Worm (Caenorhabditis elegans) whole organism, L2 larva: Measurements from ENCODE around the gene F15D4.2.

ENCODE experiments used
- F13H6.1 ChIP-seq: sonication (generic microtip); optimal IDR thresholded peaks from 2 replicates; lab custom pipeline; 2016; ENCODE audit warnings: missing genetic modification characterization, missing compliant biosample characterization
- R02D3.7 ChIP-seq: fragments of 150-350 bp; optimal IDR thresholded peaks from 2 replicates; lab custom pipeline; 2014; ENCODE audit warnings: missing biosample characterization, missing genetic modification characterization
- Y55F3AM.14 ChIP-seq: fragments of 200-800 bp; sonication (Bioruptor generic); optimal IDR thresholded peaks from 2 replicates; lab custom pipeline; 2018; ENCODE audit warnings: mild to moderate bottlenecking, missing genetic modification characterization, missing compliant biosample characterization
- alr-1 ChIP-seq: fragments of 150-350 bp; optimal IDR thresholded peaks from 2 replicates; lab custom pipeline; 2014; ENCODE audit warnings: missing biosample characterization, missing genetic modification characterization
- aly-2 ChIP-seq: fragments of 150-350 bp; optimal IDR thresholded peaks from 2 replicates; lab custom pipeline; 2014; ENCODE audit warnings: missing biosample characterization, missing genetic modification characterization
- ama-1 ChIP-seq: fragments of 150-350 bp; optimal IDR thresholded peaks from 2 replicates; lab custom pipeline; 2018; ENCODE audit warnings: inconsistent platforms
- blmp-1 ChIP-seq: sonication (generic microtip); optimal IDR thresholded peaks from 2 replicates; lab custom pipeline; 2017; ENCODE audit warnings: missing genetic modification characterization, mild to moderate bottlenecking, missing compliant biosample characterization, antibody characterized with exemption, moderate library complexity; ENCODE audit not compliant: insufficient read depth
- ceh-16 ChIP-seq: fragments of 150-350 bp; optimal IDR thresholded peaks from 2 replicates; lab custom pipeline; 2014; ENCODE audit warnings: missing biosample characterization, missing genetic modification characterization
- crh-2 ChIP-seq: sonication (generic microtip); optimal IDR thresholded peaks from 2 replicates; lab custom pipeline; 2017; ENCODE audit warnings: missing biosample characterization, missing genetic modification characterization
- egl-27 ChIP-seq: sonication (generic microtip); optimal IDR thresholded peaks from 3 replicates; lab custom pipeline; 2017; ENCODE audit warnings: missing biosample characterization, missing genetic modification reagents, missing genetic modification characterization
- elt-1 ChIP-seq: fragments of 150-350 bp; optimal IDR thresholded peaks from 2 replicates; lab custom pipeline; 2014; ENCODE audit warnings: missing biosample characterization, missing genetic modification characterization
- elt-3 ChIP-seq: sonication (generic microtip); optimal IDR thresholded peaks from 2 replicates; lab custom pipeline; 2017; ENCODE audit warnings: missing biosample characterization, missing genetic modification characterization
- fos-1 ChIP-seq: fragments of 150-350 bp; optimal IDR thresholded peaks from 2 replicates; lab custom pipeline; 2014; ENCODE audit warnings: missing biosample characterization, missing genetic modification characterization
- gmeb-1 ChIP-seq: fragments of 150-350 bp; optimal IDR thresholded peaks from 2 replicates; lab custom pipeline; 2014; ENCODE audit warnings: missing biosample characterization, missing genetic modification characterization
- lin-11 ChIP-seq: fragments of 150-350 bp; sonication (generic microtip); optimal IDR thresholded peaks from 2 replicates; lab custom pipeline; 2014; ENCODE audit warnings: missing biosample characterization, missing genetic modification characterization, inconsistent platforms, mixed read lengths
- lin-13 ChIP-seq: fragments of 150-350 bp; optimal IDR thresholded peaks from 2 replicates; lab custom pipeline; 2014; ENCODE audit warnings: missing biosample characterization, missing genetic modification reagents, missing genetic modification characterization
- mab-5 ChIP-seq: fragments of 150-350 bp; optimal IDR thresholded peaks from 2 replicates; lab custom pipeline; 2014; ENCODE audit warnings: missing biosample characterization, missing genetic modification characterization
- mbf-1 ChIP-seq: sonication (generic microtip); optimal IDR thresholded peaks from 2 replicates; lab custom pipeline; 2017; ENCODE audit warnings: missing biosample characterization, missing genetic modification characterization
- mdl-1 ChIP-seq, 2 experiments: fragments of 150-350 bp in 1 of 2; sonication (generic microtip) in 1 of 2; optimal IDR thresholded peaks; 2 replicates each; lab custom pipeline; 2017; ENCODE audit warnings: missing biosample characterization in 2 of 2, missing genetic modification characterization in 2 of 2
- nhr-10 ChIP-seq: sonication (generic microtip); optimal IDR thresholded peaks from 2 replicates; lab custom pipeline; 2017; ENCODE audit warnings: missing biosample characterization, missing genetic modification characterization
- nhr-11 ChIP-seq: fragments of 150-350 bp; optimal IDR thresholded peaks from 2 replicates; lab custom pipeline; 2014; ENCODE audit warnings: missing biosample characterization, missing genetic modification characterization
- nhr-12 ChIP-seq: fragments of 150-350 bp; optimal IDR thresholded peaks from 2 replicates; lab custom pipeline; 2014; ENCODE audit warnings: missing biosample characterization, missing genetic modification characterization
- nhr-21 ChIP-seq: fragments of 150-350 bp; optimal IDR thresholded peaks from 2 replicates; lab custom pipeline; 2014; ENCODE audit warnings: missing biosample characterization, missing genetic modification characterization
- nhr-25 ChIP-seq: fragments of 150-350 bp; sonication (generic microtip); optimal IDR thresholded peaks from 3 replicates; lab custom pipeline; 2014; ENCODE audit warnings: missing biosample characterization, missing genetic modification characterization
- nhr-6 ChIP-seq: fragments of 150-350 bp; optimal IDR thresholded peaks from 2 replicates; lab custom pipeline; 2014; ENCODE audit warnings: missing biosample characterization, missing genetic modification characterization
- nhr-77 ChIP-seq: fragments of 150-350 bp; optimal IDR thresholded peaks from 2 replicates; lab custom pipeline; 2014; ENCODE audit warnings: missing biosample characterization, missing genetic modification characterization
- peb-1 ChIP-seq: fragments of 150-350 bp; optimal IDR thresholded peaks from 2 replicates; lab custom pipeline; 2014; ENCODE audit warnings: missing biosample characterization, missing genetic modification characterization
- sem-4 ChIP-seq: fragments of 150-350 bp; optimal IDR thresholded peaks from 2 replicates; lab custom pipeline; 2014; ENCODE audit warnings: missing biosample characterization, missing genetic modification reagents, missing genetic modification characterization
- skn-1 ChIP-seq: sonication (generic microtip); optimal IDR thresholded peaks from 2 replicates; lab custom pipeline; 2017; ENCODE audit warnings: missing biosample characterization, missing genetic modification characterization
- sma-9 ChIP-seq, 2 experiments: fragments of 150-350 bp in 1 of 2; sonication (generic microtip) in 1 of 2; optimal IDR thresholded peaks; 2 replicates each; lab custom pipeline; 2014 to 2016; ENCODE audit warnings: missing genetic modification characterization in 2 of 2, mild to moderate bottlenecking in 1 of 2, missing biosample characterization in 1 of 2, missing compliant biosample characterization in 1 of 2, missing genetic modification reagents in 1 of 2, moderate library complexity in 1 of 2
- snpc-4 ChIP-seq: fragments of 150-350 bp; optimal IDR thresholded peaks from 2 replicates; lab custom pipeline; 2014; ENCODE audit warnings: missing biosample characterization, missing genetic modification characterization
- unc-39 ChIP-seq: fragments of 150-350 bp; optimal IDR thresholded peaks from 2 replicates; lab custom pipeline; 2014; ENCODE audit warnings: missing biosample characterization, missing genetic modification characterization
- unc-55 ChIP-seq: fragments of 150-350 bp; sonication (generic microtip); optimal IDR thresholded peaks from 3 replicates; lab custom pipeline; 2014; ENCODE audit warnings: missing biosample characterization, missing genetic modification reagents, missing genetic modification characterization
- unc-62 ChIP-seq: fragments of 150-350 bp; optimal IDR thresholded peaks from 2 replicates; lab custom pipeline; 2014; ENCODE audit warnings: missing biosample characterization, missing genetic modification reagents, missing genetic modification characterization
- zag-1 ChIP-seq: fragments of 150-350 bp; optimal IDR thresholded peaks from 2 replicates; lab custom pipeline; 2014; ENCODE audit warnings: missing biosample characterization, missing genetic modification characterization
- ztf-1 ChIP-seq: fragments of 200-800 bp; sonication (Bioruptor generic); conservative IDR thresholded peaks from 2 replicates; pipeline ENCODE4 v1.3.6; 2022; ENCODE audit warnings: missing genetic modification characterization, missing compliant biosample characterization
- ztf-11 ChIP-seq: sonication (generic microtip); optimal IDR thresholded peaks from 2 replicates; lab custom pipeline; 2017; ENCODE audit warnings: missing biosample characterization, missing genetic modification characterization
- ztf-4 ChIP-seq: fragments of 150-350 bp; optimal IDR thresholded peaks from 2 replicates; lab custom pipeline; 2014; ENCODE audit warnings: missing biosample characterization, missing genetic modification characterization

The F15D4.2 gene

DNA sequence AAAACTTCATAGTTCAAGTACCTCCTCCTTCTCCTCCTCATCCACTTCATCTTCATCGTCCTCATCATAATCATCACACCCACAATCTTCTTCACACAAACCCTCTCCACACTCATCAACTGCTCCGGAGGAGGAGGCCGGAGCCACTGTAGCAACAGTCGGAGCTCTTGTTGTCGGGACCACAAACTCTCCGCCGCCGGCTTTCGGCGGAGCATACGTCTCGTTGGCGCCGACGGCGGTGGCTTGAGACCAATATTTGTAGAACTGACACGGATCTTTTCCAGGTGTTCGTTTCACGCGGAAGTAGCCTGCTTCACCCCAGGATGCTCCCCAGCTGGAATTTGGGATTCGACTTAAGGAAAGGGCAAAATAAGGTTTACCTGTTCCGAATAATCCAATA, 23.7 kb downstream of the F15D4.2 start:
- TF ChIP-seq nhr-12 (tag; lab: Kevin White, UChicago), result no peak
- no peak for TF ChIP-seq ztf-4 (tag; lab: Kevin White, UChicago)
- TF ChIP-seq mdl-1 (tag; optimal IDR thresholded peaks at IDR 0.05; lab: Kevin White, UChicago), result no peak
- TF ChIP-seq unc-39 (tag; lab: Kevin White, UChicago), result no peak
- TF ChIP-seq ceh-16 (tag; lab: Kevin White, UChicago), result no peak
- no peak for TF ChIP-seq nhr-77
- no peak for TF ChIP-seq aly-2 (tag; lab: Kevin White, UChicago)
- TF ChIP-seq nhr-6 (tag; lab: Kevin White, UChicago), result no peak
- no peak for TF ChIP-seq Y55F3AM.14 (GFP tag; lab: Kevin White, UChicago)
- no peak for TF ChIP-seq nhr-21 (tag; lab: Kevin White, UChicago)
- TF ChIP-seq lin-11, result no peak
- no peak for TF ChIP-seq unc-62 (GFP tag; lab: Kevin White, UChicago)
- TF ChIP-seq crh-2 (tag; lab: Kevin White, UChicago), result no peak
- TF ChIP-seq zag-1 (tag; lab: Kevin White, UChicago), result no peak
- TF ChIP-seq elt-1 (tag; lab: Kevin White, UChicago), result no peak
- no peak for TF ChIP-seq lin-13

DNA sequence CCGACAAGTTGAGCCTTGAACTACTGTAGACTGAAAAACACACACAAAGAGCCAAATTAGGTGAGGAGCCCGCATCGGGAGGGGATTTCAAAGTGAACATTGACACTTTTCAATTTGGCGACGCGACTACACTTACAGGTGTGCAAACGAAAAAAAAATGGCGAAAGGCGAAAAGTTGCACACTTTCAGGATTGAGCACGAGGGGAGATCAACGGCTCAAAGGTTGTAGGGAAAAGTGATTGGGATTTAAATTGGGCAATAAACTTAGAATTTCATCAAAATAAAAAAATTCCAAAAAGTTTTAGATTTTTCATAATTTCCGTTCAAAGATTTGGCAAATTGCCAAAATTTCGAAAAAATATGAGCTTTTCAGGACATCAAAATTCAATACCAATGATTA, 27.1 kb downstream of the F15D4.2 start, which contains the start of gene F15D4.4:
F15D4.4 (minus strand) TSS at position 101 of the 400 bp plus-strand sequence.
- TF ChIP-seq mab-5 (tag; lab: Kevin White, UChicago) (no peak), sem-4 (tag; lab: Kevin White, UChicago) (no peak), mbf-1 (tag; lab: Kevin White, UChicago) (no peak), snpc-4 (tag; lab: Kevin White, UChicago) (no peak), fos-1 (tag; lab: Kevin White, UChicago) (no peak), nhr-12 (tag; lab: Kevin White, UChicago) (no peak)

DNA sequence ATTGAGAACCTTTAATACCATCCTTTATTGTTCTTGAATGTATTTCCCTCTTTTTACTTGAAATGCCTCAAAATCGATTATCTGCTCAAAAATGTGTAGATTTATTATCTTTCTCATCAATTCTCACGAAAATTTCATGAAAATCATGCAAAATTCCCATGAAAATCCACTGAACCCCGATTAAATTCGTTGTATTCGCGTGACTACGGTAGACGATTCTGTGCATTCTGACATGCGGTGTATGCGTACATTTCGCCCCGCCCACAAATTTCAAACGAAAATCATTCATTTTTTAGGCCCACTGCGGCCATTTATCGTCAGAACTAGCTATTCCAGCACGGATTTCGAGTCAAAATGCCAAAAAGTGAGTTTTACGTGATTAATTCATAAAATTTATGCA, 29.2 kb downstream of the F15D4.2 start, which contains the start of gene F15D4.5:
F15D4.5 (plus strand) TSS at position 301 of the 400 bp plus-strand sequence.
- TF ChIP-seq R02D3.7 (tag; lab: Kevin White, UChicago) (no peak), ama-1 (lab: Kevin White, UChicago) (no peak), alr-1 (tag; lab: Kevin White, UChicago) (no peak), F13H6.1 (no peak), peb-1 (tag; lab: Kevin White, UChicago) (no peak), nhr-10 (tag; lab: Kevin White, UChicago) (no peak), ztf-1 (GFP tag; lab: Robert Waterston, UW) (no peak), ceh-16 (tag; lab: Kevin White, UChicago) (no peak), unc-55 (GFP tag; lab: Kevin White, UChicago) (no peak), elt-1 (tag; lab: Kevin White, UChicago) (no peak), gmeb-1 (tag; lab: Kevin White, UChicago) (no peak), lin-13 (no peak), snpc-4 (tag; lab: Kevin White, UChicago) (no peak), egl-27 (tag; lab: Kevin White, UChicago) (no peak), elt-3 (no peak), sma-9 (GFP tag; optimal IDR thresholded peaks at IDR 0.05; lab: Kevin White, UChicago) (no peak), sma-9 (tag; optimal IDR thresholded peaks at IDR 0.05; lab: Kevin White, UChicago) (no peak), nhr-6 (tag; lab: Kevin White, UChicago) (no peak), ztf-11 (no peak), aly-2 (tag; lab: Kevin White, UChicago) (no peak), sem-4 (tag; lab: Kevin White, UChicago) (no peak)

DNA sequence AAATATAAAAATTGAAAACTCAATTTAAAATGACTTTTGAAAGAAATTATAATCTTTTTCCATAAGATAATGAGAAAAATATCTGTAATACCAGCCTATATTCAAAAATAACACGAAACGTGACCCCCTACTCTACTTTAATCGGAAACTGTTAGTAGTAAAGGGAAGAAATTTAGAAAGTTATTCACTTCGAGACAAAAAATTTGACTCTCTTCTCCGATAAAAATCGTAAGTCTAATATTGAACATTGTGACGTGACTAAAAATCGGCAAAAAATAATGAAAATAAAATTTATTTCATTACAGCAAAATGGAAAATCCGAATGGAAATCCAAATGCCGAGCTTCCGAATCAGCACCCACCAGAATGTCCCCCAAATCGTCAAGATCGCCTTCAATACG, 33.0 kb downstream of the F15D4.2 start, which contains the start of gene F15D4.6:
F15D4.6 (plus strand) TSS at position 301 of the 400 bp plus-strand sequence.
- TF ChIP-seq mbf-1 (tag; lab: Kevin White, UChicago) (no peak), unc-62 (GFP tag; lab: Kevin White, UChicago) (no peak), ceh-16 (tag; lab: Kevin White, UChicago) (no peak), lin-13 (no peak), nhr-25 (no peak), skn-1 (no peak), nhr-11 (tag; lab: Kevin White, UChicago) (no peak), blmp-1 (tag; lab: Kevin White, UChicago) (no peak)
